Fruit fly (Drosophila melanogaster) whole organism, wandering third instar larva: ENCODE results near the gene CG12288.

ENCODE experiments used
- CG9705 ChIP-seq: fragments of 200-800 bp; sonication (Bioruptor generic); optimal IDR thresholded peaks from 2 replicates; lab custom pipeline; 2018; ENCODE audit warnings: missing biosample characterization, mild to moderate bottlenecking, missing genetic modification characterization
- Myc ChIP-seq: fragments of >200 bp; optimal IDR thresholded peaks from 2 replicates; lab custom pipeline; 2017
- br ChIP-seq: fragments of 200-800 bp; sonication (Bioruptor generic); optimal IDR thresholded peaks from 2 replicates; lab custom pipeline; 2016; ENCODE audit warnings: missing biosample characterization, missing genetic modification characterization
- dl ChIP-seq, 2 experiments: fragments of 175-275, 200-275 bp in 1 of 2; fragments of 200-275 bp in 1 of 2; sonication (Bioruptor generic); optimal IDR thresholded peaks; lab custom pipeline; 2018; ENCODE audit warnings: mild to moderate bottlenecking in 2 of 2, missing biosample characterization in 2 of 2, missing genetic modification characterization in 2 of 2, moderate library complexity in 2 of 2; ENCODE audit not compliant: partially characterized antibody in 2 of 2, insufficient read depth in 1 of 2
- dmrt93B ChIP-seq: fragments of 200-800 bp; sonication (Bioruptor generic); optimal IDR thresholded peaks from 2 replicates; lab custom pipeline; 2018; ENCODE audit warnings: missing biosample characterization, mild to moderate bottlenecking, missing genetic modification characterization
- psq ChIP-seq: fragments of 200-800 bp; sonication (Bioruptor generic); optimal IDR thresholded peaks from 3 replicates; lab custom pipeline; 2017; ENCODE audit warnings: missing biosample characterization, mild to moderate bottlenecking, missing genetic modification characterization, moderate library complexity

dm6 chr2L:16877678-16878077 is 24.3 kb downstream of the CG12288 start:
- no peak for TF ChIP-seq Myc (lab: Kevin White, UChicago)
- no peak for TF ChIP-seq psq (GFP tag; lab: Kevin White, UChicago)
- no peak for TF ChIP-seq dl (GFP tag; optimal IDR thresholded peaks at IDR 0.05; lab: Kevin White, UChicago; ENCODE audit: insufficient read depth in 1 of 2, partially characterized antibody in 2 of 2)
- TF ChIP-seq CG9705 = no peak
- TF ChIP-seq dmrt93B (GFP tag; lab: Kevin White, UChicago) = no peak
- TF ChIP-seq br (GFP tag; lab: Kevin White, UChicago) = no peak
